Worm (Caenorhabditis elegans): ENCODE results near the gene tbc-7.
A peak's percentile ranks its signal among the peaks of the same experiment; 100 is the strongest.

Gene tbc-7

DNA sequence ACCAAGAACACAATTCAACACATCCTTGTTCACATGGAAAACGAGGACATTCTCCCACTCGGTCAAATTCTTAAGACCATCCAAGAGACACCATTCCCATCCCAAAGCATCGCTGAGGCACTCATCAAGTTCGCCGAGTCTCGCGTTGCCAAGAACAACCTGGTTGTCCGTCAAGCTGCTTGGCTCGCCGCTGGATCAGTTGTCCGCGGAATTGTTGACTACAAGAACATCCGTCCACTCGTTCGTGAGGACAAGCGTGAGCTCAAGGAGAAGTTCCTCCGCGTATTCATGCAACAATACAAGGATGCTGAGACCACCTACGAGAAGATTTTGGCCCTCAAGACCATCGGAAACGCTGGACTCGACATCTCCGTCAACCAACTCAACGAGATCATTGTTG, 31.7 kb upstream of the tbc-7 start (continued):
- TF ChIP-seq ceh-40 (GFP tag; IDR thresholded peaks at IDR 0.05) (no peak), atf-7 (tag; optimal IDR thresholded peaks at IDR 0.05) (no peak), F57A8.1 (GFP tag; optimal IDR thresholded peaks at IDR 0.05) (no peak), sdz-38 (tag; optimal IDR thresholded peaks at IDR 0.05) (no peak), tbp1 (GFP tag; optimal IDR thresholded peaks at IDR 0.05) (no peak), nhr-80 (tag; optimal IDR thresholded peaks at IDR 0.05) (no peak), egrh-3 (GFP tag; IDR thresholded peaks at IDR 0.05) (no peak), madf-10 (tag; optimal IDR thresholded peaks at IDR 0.05) (no peak), efl-1 (GFP tag; optimal IDR thresholded peaks at IDR 0.05) (no peak), Y53G8AR.9 (GFP tag; conservative IDR thresholded peaks at IDR 0.05) (peak; percentile 75), F23B12.7 (tag; optimal IDR thresholded peaks at IDR 0.05; ENCODE audit: insufficient read depth) (no peak), ceh-91 (GFP tag; IDR thresholded peaks at IDR 0.05) (no peak), ccch-3 (GFP tag; optimal IDR thresholded peaks at IDR 0.05) (no peak), cebp-2 (GFP tag; IDR thresholded peaks at IDR 0.05) (peak; percentile 57; the same call in 1 of the 2 replicates), unc-62 (GFP tag; optimal IDR thresholded peaks at IDR 0.05) (no peak), ztf-28 (GFP tag; IDR thresholded peaks at IDR 0.05) (no peak), hlh-26 (GFP tag; conservative IDR thresholded peaks at IDR 0.05) (no peak), F10E7.11 (tag; optimal IDR thresholded peaks at IDR 0.05) (no peak), die-1 (tag; optimal IDR thresholded peaks at IDR 0.05) (no peak), tlf-1 (GFP tag; optimal IDR thresholded peaks at IDR 0.05) (no peak), Y56A3A.18 (GFP tag; IDR thresholded peaks at IDR 0.05) (peak; percentile 25; the same call in 1 of the 2 replicates), attf-6 (GFP tag; IDR thresholded peaks at IDR 0.05) (no peak), cebp-1 (GFP tag; IDR thresholded peaks at IDR 0.05) (no peak), cebp-1 (tag; optimal IDR thresholded peaks at IDR 0.05) (peak; percentile 2), tbx-9 (tag; optimal IDR thresholded peaks at IDR 0.05; ENCODE audit: borderline replicate concordance) (no peak), dox-1 (GFP tag; IDR thresholded peaks at IDR 0.05) (no peak), lag-1 (GFP tag; IDR thresholded peaks at IDR 0.05) (0 out of 2 replicates have a peak, but pooled peaks have one; percentile 29), zfh-2 (GFP tag; conservative IDR thresholded peaks at IDR 0.05) (0 out of 2 replicates have a peak, but pooled peaks have one; percentile 21), B0019.2 (GFP tag; conservative IDR thresholded peaks at IDR 0.05) (no peak), chd-7 (tag; optimal IDR thresholded peaks at IDR 0.05) (no peak), ztf-22 (GFP tag; optimal IDR thresholded peaks at IDR 0.05) (no peak), ets-4 (GFP tag; optimal IDR thresholded peaks at IDR 0.05) (no peak), mel-28 (tag; optimal IDR thresholded peaks at IDR 0.05; ENCODE audit: borderline replicate concordance) (no peak), Y53F4B.3 (GFP tag; IDR thresholded peaks at IDR 0.05) (no peak), lin-54 (GFP tag; optimal IDR thresholded peaks at IDR 0.05) (no peak), hmg-20 (GFP tag; IDR thresholded peaks at IDR 0.05) (no peak), snpc-1.3 (tag; optimal IDR thresholded peaks at IDR 0.05; ENCODE audit: insufficient read depth) (no peak), lir-1 (GFP tag; conservative IDR thresholded peaks at IDR 0.05) (no peak), rpc-1 (optimal IDR thresholded peaks at IDR 0.05) (no peak), rpc-1 (tag; optimal IDR thresholded peaks at IDR 0.05) (no peak)

DNA sequence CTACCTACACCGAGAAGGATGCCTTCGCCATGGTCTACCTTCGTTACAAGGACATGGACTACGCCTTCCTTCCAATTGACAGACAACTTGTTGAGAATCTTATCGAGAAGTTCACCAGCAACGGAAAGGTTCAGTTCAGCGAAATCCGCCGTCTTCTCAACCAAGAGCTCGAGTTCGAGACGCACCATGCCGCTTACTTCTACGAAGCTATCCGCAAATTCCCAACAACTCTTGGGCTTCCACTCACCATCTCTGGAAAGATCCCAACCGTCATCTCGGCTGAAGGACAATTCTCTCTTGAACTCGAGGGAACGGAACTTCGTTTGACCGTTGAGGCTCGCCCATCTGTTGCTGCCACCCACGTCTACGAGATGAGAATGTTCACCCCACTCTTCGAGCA, 30.7 kb upstream of the tbc-7 start:
- TF ChIP-seq lin-26 (GFP tag; IDR thresholded peaks at IDR 0.05) (0 out of 2 replicates have a peak, but pooled peaks have one; percentile 28), nhr-90 (tag; optimal IDR thresholded peaks at IDR 0.05) (peak; percentile 34), zfh-2 (GFP tag; conservative IDR thresholded peaks at IDR 0.05) (no peak), attf-3 (GFP tag; conservative IDR thresholded peaks at IDR 0.05) (no peak), Y53G8AR.9 (GFP tag; conservative IDR thresholded peaks at IDR 0.05) (peak; percentile 76), unc-130 (GFP tag; optimal IDR thresholded peaks at IDR 0.05) (no peak), ZK185.1 (tag; optimal IDR thresholded peaks at IDR 0.05; ENCODE audit: poor library complexity, severe bottlenecking) (peak; percentile 59), repo-1 (tag; optimal IDR thresholded peaks at IDR 0.05) (peak; percentile 55), ceh-91 (GFP tag; IDR thresholded peaks at IDR 0.05) (0 out of 2 replicates have a peak, but pooled peaks have one; percentile 16), zim-3 (tag; optimal IDR thresholded peaks at IDR 0.05) (no peak), F52B5.7 (tag; optimal IDR thresholded peaks at IDR 0.05) (peak; percentile 3), Y56A3A.18 (GFP tag; IDR thresholded peaks at IDR 0.05) (0 out of 2 replicates have a peak, but pooled peaks have one; percentile 77), rcor-1 (GFP tag; IDR thresholded peaks at IDR 0.05) (0 out of 2 replicates have a peak, but pooled peaks have one; percentile 4), aptf-2 (GFP tag; conservative IDR thresholded peaks at IDR 0.05) (no peak)

Data from whole organism, young adult.